Worm (Caenorhabditis elegans): ENCODE data around the gene nca-2.

DNA sequence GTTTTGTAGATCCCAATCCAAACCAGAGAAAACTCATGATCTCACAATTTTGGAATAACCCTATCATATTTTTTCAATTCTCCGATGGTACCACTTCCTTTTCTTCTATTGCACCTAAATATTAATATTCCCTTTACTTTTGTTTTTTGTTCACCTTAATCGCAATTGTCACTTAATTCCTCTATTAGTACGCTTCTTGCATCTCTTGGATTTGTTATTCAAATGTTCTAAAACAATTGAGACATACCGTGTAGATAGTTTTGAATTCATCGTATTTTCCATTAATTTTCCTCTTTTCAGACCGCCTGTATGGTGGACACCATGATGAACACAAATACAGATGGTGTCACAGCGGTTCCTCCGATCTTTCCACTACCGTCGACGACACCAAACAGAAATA lies 13.5 kb upstream of the nca-2 start, which contains the start of gene flh-2:
- TF ChIP-seq unc-86 (tag; optimal IDR thresholded peaks at IDR 0.05), result no peak
- no peak for TF ChIP-seq pqm-1 (tag; optimal IDR thresholded peaks at IDR 0.05)
- TF ChIP-seq pha-4 (tag; optimal IDR thresholded peaks at IDR 0.05), result no peak
- TF ChIP-seq lim-6 (tag; optimal IDR thresholded peaks at IDR 0.05), result no peak
- TF ChIP-seq F13H6.1 (tag; optimal IDR thresholded peaks at IDR 0.05), result no peak
- TF ChIP-seq tbx-2 (tag; optimal IDR thresholded peaks at IDR 0.05), result no peak

Measured in whole organism, late embryonic.